Worm (Caenorhabditis elegans) whole organism, L1 larva: ENCODE results near the gene nspb-5.

ENCODE experiments used
- C16A3.4 ChIP-seq: fragments of 150-350 bp; optimal IDR thresholded peaks from 2 replicates; lab custom pipeline; 2014; ENCODE audit warnings: missing biosample characterization, missing genetic modification characterization
- C34B4.2 ChIP-seq: sonication (generic microtip); optimal IDR thresholded peaks from 2 replicates; lab custom pipeline; 2017; ENCODE audit warnings: mild to moderate bottlenecking, missing genetic modification characterization, missing compliant biosample characterization
- F16B12.6 ChIP-seq: fragments of 150-350 bp; optimal IDR thresholded peaks from 2 replicates; lab custom pipeline; 2014; ENCODE audit warnings: missing biosample characterization, missing genetic modification characterization
- alr-1 ChIP-seq: fragments of 200-800 bp; sonication (Bioruptor generic); optimal IDR thresholded peaks from 2 replicates; lab custom pipeline; 2018; ENCODE audit warnings: borderline replicate concordance, mild to moderate bottlenecking, missing genetic modification characterization, missing compliant biosample characterization
- ceh-8 ChIP-seq: fragments of 200-800 bp; sonication (Bioruptor generic); optimal IDR thresholded peaks from 2 replicates; lab custom pipeline; 2018; ENCODE audit warnings: mild to moderate bottlenecking, missing genetic modification characterization, moderate library complexity, missing compliant biosample characterization
- ceh-82 ChIP-seq, 3 experiments: fragments of 150-350 bp in 1 of 3; sonication (generic microtip) in 2 of 3; optimal IDR thresholded peaks; 2 replicates each; lab custom pipeline; 2014 to 2017; ENCODE audit warnings: missing biosample characterization in 3 of 3, missing genetic modification characterization in 3 of 3
- ceh-90 ChIP-seq: sonication (generic microtip); optimal IDR thresholded peaks from 2 replicates; lab custom pipeline; 2016; ENCODE audit warnings: missing genetic modification characterization, missing compliant biosample characterization
- dsc-1 ChIP-seq: sonication (generic microtip); optimal IDR thresholded peaks from 2 replicates; lab custom pipeline; 2016; ENCODE audit warnings: mild to moderate bottlenecking, missing genetic modification characterization, missing compliant biosample characterization
- egl-27 ChIP-seq, 2 experiments: fragments of 150-350 bp in 1 of 2; sonication (generic microtip); optimal IDR thresholded peaks; 3 replicates each; lab custom pipeline; 2017 to 2018; ENCODE audit warnings: missing biosample characterization in 2 of 2, missing genetic modification characterization in 2 of 2, missing genetic modification reagents in 2 of 2
- elt-3 ChIP-seq, 6 experiments: fragments of 150-350 bp in 1 of 6; sonication (generic microtip); optimal IDR thresholded peaks; 2 replicates each; lab custom pipeline; 2017 to 2018; ENCODE audit warnings: missing biosample characterization in 6 of 6, missing genetic modification characterization in 6 of 6, inconsistent platforms in 1 of 6
- fkh-4 ChIP-seq: sonication (generic microtip); optimal IDR thresholded peaks from 2 replicates; lab custom pipeline; 2016; ENCODE audit warnings: missing compliant biosample characterization, missing genetic modification characterization, borderline replicate concordance
- hlh-17 ChIP-seq: fragments of 200-800 bp; sonication (Bioruptor generic); optimal IDR thresholded peaks from 2 replicates; lab custom pipeline; 2018; ENCODE audit warnings: missing genetic modification characterization, mild to moderate bottlenecking, missing compliant biosample characterization, moderate library complexity, borderline replicate concordance
- irx-1 ChIP-seq: sonication (generic microtip); optimal IDR thresholded peaks from 2 replicates; lab custom pipeline; 2016; ENCODE audit warnings: missing genetic modification characterization, missing compliant biosample characterization
- isw-1 ChIP-seq: fragments of 200-800 bp; sonication (Bioruptor generic); IDR thresholded peaks from 2 replicates; pipeline ENCODE4 v1.3.6; 2022; ENCODE audit warnings: missing genetic modification characterization, missing compliant biosample characterization
- jun-1 ChIP-seq: fragments of 150-350 bp; optimal IDR thresholded peaks from 2 replicates; lab custom pipeline; 2014; ENCODE audit warnings: missing biosample characterization, missing genetic modification reagents, missing genetic modification characterization
- lin-15B ChIP-seq: fragments of 150-350 bp; sonication (generic microtip); optimal IDR thresholded peaks from 3 replicates; lab custom pipeline; 2014; ENCODE audit warnings: missing biosample characterization, missing genetic modification characterization
- lsy-2 ChIP-seq, 2 experiments: fragments of 150-350 bp; optimal IDR thresholded peaks; 2 replicates each; lab custom pipeline; 2014; ENCODE audit warnings: missing biosample characterization in 2 of 2, missing genetic modification characterization in 2 of 2
- mdl-1 ChIP-seq, 2 experiments: fragments of 150-350 bp; optimal IDR thresholded peaks; 2 replicates each; lab custom pipeline; 2014 to 2017; ENCODE audit warnings: missing biosample characterization in 2 of 2, missing genetic modification characterization in 2 of 2, inconsistent platforms in 1 of 2
- mef-2 ChIP-seq: fragments of 150-350 bp; optimal IDR thresholded peaks from 2 replicates; lab custom pipeline; 2014; ENCODE audit warnings: missing biosample characterization, missing genetic modification characterization
- nhr-11 ChIP-seq: fragments of 150-350 bp; optimal IDR thresholded peaks from 2 replicates; lab custom pipeline; 2014; ENCODE audit warnings: missing biosample characterization, missing genetic modification characterization
- nhr-19 ChIP-seq: fragments of 200-800 bp; sonication (Bioruptor generic); conservative IDR thresholded peaks from 2 replicates; pipeline ENCODE4 v1.3.6; 2022; ENCODE audit warnings: missing genetic modification characterization, missing compliant biosample characterization
- nhr-20 ChIP-seq: sonication (generic microtip); optimal IDR thresholded peaks from 2 replicates; lab custom pipeline; 2016; ENCODE audit warnings: mild to moderate bottlenecking, missing genetic modification characterization, missing compliant biosample characterization
- nhr-237 ChIP-seq: fragments of 150-350 bp; optimal IDR thresholded peaks from 2 replicates; lab custom pipeline; 2014; ENCODE audit warnings: missing biosample characterization, missing genetic modification characterization
- nhr-71 ChIP-seq: sonication (generic microtip); optimal IDR thresholded peaks from 2 replicates; lab custom pipeline; 2016; ENCODE audit warnings: mild to moderate bottlenecking, missing genetic modification characterization, moderate library complexity, missing compliant biosample characterization
- nhr-84 ChIP-seq: sonication (generic microtip); optimal IDR thresholded peaks from 2 replicates; lab custom pipeline; 2017; ENCODE audit warnings: missing biosample characterization, missing genetic modification characterization
- nhr-85 ChIP-seq: sonication (generic microtip); peaks from one replicate; lab custom pipeline; 2016; ENCODE audit warnings: missing genetic modification characterization, inconsistent platforms, missing compliant biosample characterization
- nhr-90 ChIP-seq: sonication (generic microtip); optimal IDR thresholded peaks from 2 replicates; lab custom pipeline; 2016; ENCODE audit warnings: mild to moderate bottlenecking, missing genetic modification characterization, missing compliant biosample characterization; ENCODE audit not compliant: poor library complexity
- pqm-1 ChIP-seq: sonication (generic microtip); optimal IDR thresholded peaks from 3 replicates; lab custom pipeline; 2017; ENCODE audit warnings: missing biosample characterization, missing genetic modification characterization
- rnt-1 ChIP-seq: sonication (generic microtip); optimal IDR thresholded peaks from 2 replicates; lab custom pipeline; 2016; ENCODE audit warnings: mild to moderate bottlenecking, missing genetic modification characterization, moderate library complexity, missing compliant biosample characterization
- skn-1 ChIP-seq: fragments of 150-350 bp; optimal IDR thresholded peaks from 2 replicates; lab custom pipeline; 2014; ENCODE audit warnings: missing biosample characterization, missing genetic modification characterization
- sox-4 ChIP-seq: sonication (generic microtip); optimal IDR thresholded peaks from 2 replicates; lab custom pipeline; 2016; ENCODE audit warnings: missing genetic modification characterization, missing compliant biosample characterization
- sup-37 ChIP-seq: fragments of 200-800 bp; sonication (Bioruptor generic); optimal IDR thresholded peaks from 2 replicates; lab custom pipeline; 2018; ENCODE audit warnings: mild to moderate bottlenecking, missing genetic modification characterization, missing compliant biosample characterization
- swsn-7 ChIP-seq: sonication (generic microtip); optimal IDR thresholded peaks from 2 replicates; lab custom pipeline; 2016; ENCODE audit warnings: missing genetic modification characterization, missing compliant biosample characterization
- tbx-2 ChIP-seq: sonication (generic microtip); optimal IDR thresholded peaks from 2 replicates; lab custom pipeline; 2016; ENCODE audit warnings: missing genetic modification characterization, missing compliant biosample characterization
- tlp-1 ChIP-seq: fragments of 150-350 bp; optimal IDR thresholded peaks from 2 replicates; lab custom pipeline; 2014; ENCODE audit warnings: missing biosample characterization, missing genetic modification characterization
- unc-30 ChIP-seq: sonication (generic microtip); optimal IDR thresholded peaks from 2 replicates; lab custom pipeline; 2017; ENCODE audit warnings: missing biosample characterization, missing genetic modification characterization
- unc-62 ChIP-seq: fragments of 150-350 bp; optimal IDR thresholded peaks from 2 replicates; lab custom pipeline; 2014; ENCODE audit warnings: missing biosample characterization, missing genetic modification reagents, missing genetic modification characterization
- unc-98 ChIP-seq: fragments of 200-800 bp; sonication (Bioruptor generic); IDR thresholded peaks from 2 replicates; pipeline ENCODE4 v1.3.6; 2022; ENCODE audit warnings: missing genetic modification characterization, missing compliant biosample characterization
- vab-15 ChIP-seq: sonication (generic microtip); optimal IDR thresholded peaks from 2 replicates; lab custom pipeline; 2017; ENCODE audit warnings: missing genotype, mild to moderate bottlenecking, missing genetic modification characterization, missing compliant biosample characterization
- ztf-11 ChIP-seq, 2 experiments: sonication (generic microtip); optimal IDR thresholded peaks; 2 replicates each; lab custom pipeline; 2016 to 2017; ENCODE audit warnings: missing genetic modification characterization in 2 of 2, missing biosample characterization in 1 of 2, missing compliant biosample characterization in 1 of 2
- ztf-4 ChIP-seq: fragments of 150-350 bp; optimal IDR thresholded peaks from 2 replicates; lab custom pipeline; 2014; ENCODE audit warnings: missing biosample characterization, missing genetic modification characterization

The nspb-5 gene

ce11 chrIV:6576728-6577101, 22.1 kb upstream of the nspb-5 start (continued):
- TF ChIP-seq mdl-1 (tag; optimal IDR thresholded peaks at IDR 0.05; lab: Kevin White, UChicago) (peak in 1 of 2 experiments; percentile 30), elt-3 (tag; optimal IDR thresholded peaks at IDR 0.05; lab: Kevin White, UChicago) (peak in 2 of 6 experiments; percentile 18 to 28), nhr-20 (tag; lab: Kevin White, UChicago) (peak; percentile 74), mef-2 (tag; lab: Kevin White, UChicago) (no peak), ztf-4 (tag; lab: Kevin White, UChicago) (peak; percentile 4), nhr-85 (tag; lab: Kevin White, UChicago) (peak; percentile 92), nhr-19 (GFP tag; lab: Robert Waterston, UW) (peak; percentile 31; the same call in 1 of the 2 replicates), tbx-2 (tag; lab: Kevin White, UChicago) (peak; percentile 22), irx-1 (tag; lab: Kevin White, UChicago) (no peak), fkh-4 (tag; lab: Kevin White, UChicago) (no peak), hlh-17 (no peak), ceh-8 (GFP tag; lab: Kevin White, UChicago) (no peak), sox-4 (tag; lab: Kevin White, UChicago) (no peak), ceh-90 (tag; lab: Kevin White, UChicago) (no peak), nhr-71 (peak; percentile 77), unc-30 (tag; lab: Kevin White, UChicago) (no peak), C34B4.2 (tag; lab: Kevin White, UChicago) (no peak), nhr-11 (tag; lab: Kevin White, UChicago) (no peak), lin-15B (tag; lab: Kevin White, UChicago) (no peak), pqm-1 (tag; lab: Kevin White, UChicago) (no peak), nhr-237 (no peak), alr-1 (tag; lab: Kevin White, UChicago) (no peak), rnt-1 (peak; percentile 59), skn-1 (tag; lab: Kevin White, UChicago) (no peak), vab-15 (no peak), isw-1 (GFP tag; lab: Robert Waterston, UW) (no peak), F16B12.6 (tag; lab: Kevin White, UChicago) (no peak), sup-37 (GFP tag; lab: Kevin White, UChicago) (no peak), lsy-2 (tag; optimal IDR thresholded peaks at IDR 0.05; lab: Kevin White, UChicago) (peak; percentile 51 to 63), nhr-84 (tag; lab: Kevin White, UChicago) (no peak), dsc-1 (tag; lab: Kevin White, UChicago) (peak; percentile 3), jun-1 (tag; lab: Kevin White, UChicago) (no peak), C16A3.4 (tag; lab: Kevin White, UChicago) (peak; percentile 49), egl-27 (tag; optimal IDR thresholded peaks at IDR 0.05; lab: Kevin White, UChicago) (no peak), nhr-90 (tag; lab: Kevin White, UChicago) (peak; percentile 65), tlp-1 (tag; lab: Kevin White, UChicago) (no peak), swsn-7 (tag; lab: Kevin White, UChicago) (peak; percentile 53), unc-62 (GFP tag; lab: Kevin White, UChicago) (no peak)

ce11 chrIV:6577914-6578313, 20.9 kb upstream of the nspb-5 start, which contains the start of gene C43G2.3:
TSS of gene C43G2.3 (plus strand) at chrIV:6578214.
- TF ChIP-seq ztf-11 (tag; optimal IDR thresholded peaks at IDR 0.05; lab: Kevin White, UChicago), result no peak
- TF ChIP-seq ceh-82 (tag; optimal IDR thresholded peaks at IDR 0.05; lab: Kevin White, UChicago), result no peak
- TF ChIP-seq nhr-11 (tag; lab: Kevin White, UChicago), result no peak
- no peak for TF ChIP-seq nhr-90 (tag; lab: Kevin White, UChicago)
- no peak for TF ChIP-seq unc-98
- TF ChIP-seq C16A3.4 (tag; lab: Kevin White, UChicago), result no peak
- no peak for TF ChIP-seq alr-1 (tag; lab: Kevin White, UChicago)
- TF ChIP-seq nhr-84 (tag; lab: Kevin White, UChicago), result no peak
- TF ChIP-seq isw-1 (GFP tag; lab: Robert Waterston, UW), result no peak
- TF ChIP-seq, all 84 proteins: peak for 0
